Fruit fly (Drosophila melanogaster): ENCODE data around the gene CG14645.

DNA sequence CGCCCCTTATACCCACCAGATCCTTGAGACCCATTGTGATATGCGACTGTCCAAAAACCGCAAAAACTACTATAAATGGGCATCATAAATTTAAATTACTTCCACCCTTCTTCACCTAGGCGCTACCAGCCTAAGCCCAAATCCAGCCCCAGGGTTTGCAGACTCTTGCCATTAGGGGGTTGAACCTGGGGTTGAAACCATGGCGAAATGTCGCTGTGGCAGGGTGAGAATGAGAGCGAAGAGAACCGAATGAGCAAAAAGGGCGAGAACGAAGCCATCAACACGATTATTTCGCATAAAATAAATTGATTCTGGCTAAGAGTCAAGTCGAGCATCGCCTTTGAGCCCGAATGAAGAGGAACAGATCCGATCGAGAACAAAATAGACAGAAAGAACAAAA lies 18.7 kb downstream of the CG14645 start:
- TF ChIP-seq psq (optimal IDR thresholded peaks at IDR 0.05) = no peak
- no peak for TF ChIP-seq usp (GFP tag; optimal IDR thresholded peaks at IDR 0.05)
- TF ChIP-seq EcR (GFP tag; optimal IDR thresholded peaks at IDR 0.05) = no peak
- TF ChIP-seq CG8478 (optimal IDR thresholded peaks at IDR 0.05) = no peak
